Worm (Caenorhabditis elegans) whole organism, young adult: ENCODE results near the gene blos-2.

Experiments
- F23B12.7 ChIP-seq: sonication (generic microtip); optimal IDR thresholded peaks from 2 replicates; lab custom pipeline; 2017; ENCODE audit warnings: missing genetic modification characterization, mild to moderate bottlenecking, missing compliant biosample characterization, antibody characterized with exemption, moderate library complexity; ENCODE audit not compliant: insufficient read depth
- F39B2.1 ChIP-seq: fragments of 200-800 bp; sonication (Bioruptor generic); IDR thresholded peaks from 2 replicates; pipeline ENCODE4 v1.3.6; 2022; ENCODE audit warnings: missing genetic modification reagents, missing genetic modification characterization, missing compliant biosample characterization
- F49E8.2 ChIP-seq: sonication (generic microtip); optimal IDR thresholded peaks from 3 replicates; lab custom pipeline; 2017; ENCODE audit warnings: missing genetic modification characterization, mild to moderate bottlenecking, missing compliant biosample characterization, antibody characterized with exemption, moderate library complexity; ENCODE audit not compliant: insufficient read depth
- F52B5.7 ChIP-seq: sonication (generic microtip); optimal IDR thresholded peaks from 2 replicates; lab custom pipeline; 2016; ENCODE audit warnings: mild to moderate bottlenecking, missing genetic modification characterization, missing compliant biosample characterization
- K11D2.4 ChIP-seq: fragments of 200-800 bp; sonication (Bioruptor generic); IDR thresholded peaks from 2 replicates; pipeline ENCODE4 v1.3.6; 2022; ENCODE audit warnings: missing genetic modification reagents, missing genetic modification characterization, missing compliant biosample characterization
- T07F8.4 ChIP-seq: sonication (generic microtip); optimal IDR thresholded peaks from 2 replicates; lab custom pipeline; 2016; ENCODE audit warnings: mild to moderate bottlenecking, missing genetic modification characterization, moderate library complexity, missing compliant biosample characterization
- Y79H2A.3 ChIP-seq: fragments of 200-800 bp; sonication (Bioruptor generic); conservative IDR thresholded peaks from 2 replicates; pipeline ENCODE4 v1.3.6; 2022; ENCODE audit warnings: missing genetic modification reagents, missing genetic modification characterization, missing compliant biosample characterization
- ZK185.1 ChIP-seq: sonication (generic microtip); optimal IDR thresholded peaks from 2 replicates; lab custom pipeline; 2016; ENCODE audit warnings: mild to moderate bottlenecking, missing genetic modification characterization, missing compliant biosample characterization; ENCODE audit not compliant: poor library complexity, severe bottlenecking
- ama-1 ChIP-seq, 3 experiments: fragments of 150-350 bp in 1 of 3; sonication (generic microtip) in 2 of 3; optimal IDR thresholded peaks; 2 replicates each; lab custom pipeline; 2014 to 2018; ENCODE audit warnings: missing biosample characterization in 2 of 3, missing genetic modification characterization in 2 of 3, missing genetic modification reagents in 2 of 3
- aptf-3 ChIP-seq: fragments of 200-800 bp; sonication (Bioruptor generic); IDR thresholded peaks from 2 replicates; pipeline ENCODE4 v1.3.6; 2022; ENCODE audit warnings: missing genetic modification characterization, missing compliant biosample characterization
- attf-5 ChIP-seq: fragments of 200-800 bp; sonication (Bioruptor generic); optimal IDR thresholded peaks from 2 replicates; lab custom pipeline; 2018; ENCODE audit warnings: mild to moderate bottlenecking, missing genetic modification characterization, missing compliant biosample characterization
- bed-1 ChIP-seq: fragments of 200-800 bp; sonication (Bioruptor generic); IDR thresholded peaks from 2 replicates; pipeline ENCODE4 v1.3.6; 2022; ENCODE audit warnings: missing genetic modification reagents, missing genetic modification characterization, missing compliant biosample characterization
- ceh-100 ChIP-seq: fragments of 200-800 bp; sonication (Bioruptor generic); IDR thresholded peaks from 2 replicates; pipeline ENCODE4 v1.3.6; 2022; ENCODE audit warnings: missing genetic modification reagents, missing genetic modification characterization, missing compliant biosample characterization
- ceh-27 ChIP-seq: fragments of 200-800 bp; sonication (Bioruptor generic); optimal IDR thresholded peaks from 2 replicates; lab custom pipeline; 2018; ENCODE audit warnings: mild to moderate bottlenecking, missing genetic modification characterization, moderate library complexity, missing compliant biosample characterization
- chd-7 ChIP-seq: sonication (generic microtip); optimal IDR thresholded peaks from 2 replicates; lab custom pipeline; 2016; ENCODE audit warnings: mild to moderate bottlenecking, missing genetic modification characterization, moderate library complexity, missing compliant biosample characterization
- dpff-1 ChIP-seq: sonication (generic microtip); optimal IDR thresholded peaks from 2 replicates; lab custom pipeline; 2017; ENCODE audit warnings: mild to moderate bottlenecking, missing genetic modification characterization, missing compliant biosample characterization
- egrh-3 ChIP-seq: fragments of 200-800 bp; sonication (Bioruptor generic); IDR thresholded peaks from 2 replicates; pipeline ENCODE4 v1.3.6; 2022; ENCODE audit warnings: missing genetic modification reagents, missing genetic modification characterization, missing compliant biosample characterization
- ekl-4 ChIP-seq: fragments of 200-800 bp; sonication (Bioruptor generic); IDR thresholded peaks from 2 replicates; pipeline ENCODE4 v1.3.6; 2022; ENCODE audit warnings: missing genetic modification reagents, missing genetic modification characterization, missing compliant biosample characterization
- fkh-3 ChIP-seq: sonication (generic microtip); optimal IDR thresholded peaks from 2 replicates; lab custom pipeline; 2016; ENCODE audit warnings: mild to moderate bottlenecking, missing genetic modification characterization, missing compliant biosample characterization
- hlh-12 ChIP-seq: sonication (generic microtip); optimal IDR thresholded peaks from 2 replicates; lab custom pipeline; 2016; ENCODE audit warnings: missing genetic modification characterization, missing compliant biosample characterization
- hrde-1 ChIP-seq: sonication (generic microtip); optimal IDR thresholded peaks from 2 replicates; lab custom pipeline; 2016; ENCODE audit warnings: missing genetic modification characterization, mild to moderate bottlenecking, missing compliant biosample characterization, moderate library complexity, missing genotype, missing genetic modification reagents, borderline replicate concordance
- let-526 ChIP-seq: fragments of 200-800 bp; sonication (Bioruptor generic); IDR thresholded peaks from 2 replicates; pipeline ENCODE4 v1.3.6; 2022; ENCODE audit warnings: missing genetic modification reagents, missing genetic modification characterization, missing compliant biosample characterization
- lin-26 ChIP-seq: fragments of 200-800 bp; sonication (Bioruptor generic); IDR thresholded peaks from 2 replicates; pipeline ENCODE4 v1.3.6; 2022; ENCODE audit warnings: missing genetic modification reagents, missing genetic modification characterization, missing compliant biosample characterization
- lin-35 ChIP-seq, 3 experiments: fragments of 150-350 bp in 2 of 3; sonication (generic microtip) in 1 of 3; optimal IDR thresholded peaks; 2 replicates each; lab custom pipeline; 2014 to 2018; ENCODE audit warnings: missing biosample characterization in 3 of 3, missing genetic modification characterization in 3 of 3, missing genetic modification reagents in 3 of 3
- lin-40 ChIP-seq: sonication (generic microtip); optimal IDR thresholded peaks from 2 replicates; lab custom pipeline; 2016; ENCODE audit warnings: missing genetic modification characterization, mild to moderate bottlenecking, missing compliant biosample characterization, missing genotype, missing genetic modification reagents
- lin-54 ChIP-seq: fragments of 200-800 bp; sonication (Bioruptor generic); optimal IDR thresholded peaks from 2 replicates; lab custom pipeline; 2018; ENCODE audit warnings: mild to moderate bottlenecking, missing genetic modification characterization, missing compliant biosample characterization
- madf-3 ChIP-seq: fragments of 200-800 bp; sonication (Bioruptor generic); IDR thresholded peaks from 2 replicates; pipeline ENCODE4 v1.3.6; 2022; ENCODE audit warnings: missing genetic modification reagents, missing genetic modification characterization, missing compliant biosample characterization
- madf-8 ChIP-seq: fragments of 200-800 bp; sonication (Bioruptor generic); conservative IDR thresholded peaks from 2 replicates; pipeline ENCODE4 v1.3.6; 2022; ENCODE audit warnings: missing genetic modification reagents, missing genetic modification characterization, missing compliant biosample characterization
- mes-4 ChIP-seq: sonication (generic microtip); optimal IDR thresholded peaks from 2 replicates; lab custom pipeline; 2016; ENCODE audit warnings: missing genotype, missing genetic modification characterization, missing compliant biosample characterization
- mxl-1 ChIP-seq: sonication (generic microtip); optimal IDR thresholded peaks from 2 replicates; lab custom pipeline; 2016; ENCODE audit warnings: missing genetic modification characterization, missing compliant biosample characterization
- nhr-120 ChIP-seq: fragments of 200-800 bp; sonication (Bioruptor generic); IDR thresholded peaks from 2 replicates; pipeline ENCODE4 v1.3.6; 2022; ENCODE audit warnings: missing genetic modification characterization, missing compliant biosample characterization
- nhr-27 ChIP-seq: fragments of 200-800 bp; sonication (Bioruptor generic); optimal IDR thresholded peaks from 2 replicates; lab custom pipeline; 2018; ENCODE audit warnings: mild to moderate bottlenecking, missing genetic modification characterization, moderate library complexity, missing compliant biosample characterization
- rec-8 ChIP-seq, 2 experiments: sonication (generic microtip); optimal IDR thresholded peaks; 2 replicates each; lab custom pipeline; 2016; ENCODE audit warnings: mild to moderate bottlenecking in 2 of 2, missing genetic modification characterization in 2 of 2, missing genetic modification reagents in 2 of 2, missing genotype in 2 of 2, missing biosample characterization in 1 of 2, missing compliant biosample characterization in 1 of 2, moderate library complexity in 1 of 2
- sdz-38 ChIP-seq: sonication (generic microtip); optimal IDR thresholded peaks from 2 replicates; lab custom pipeline; 2016; ENCODE audit warnings: missing genotype, missing genetic modification characterization, missing compliant biosample characterization
- tlf-1 ChIP-seq: fragments of 200-800 bp; sonication (Bioruptor generic); optimal IDR thresholded peaks from 2 replicates; lab custom pipeline; 2018; ENCODE audit warnings: mild to moderate bottlenecking, missing genetic modification characterization, missing compliant biosample characterization
- zfh-2 ChIP-seq: fragments of 200-800 bp; sonication (Bioruptor generic); conservative IDR thresholded peaks from 2 replicates; pipeline ENCODE4 v1.3.6; 2022; ENCODE audit warnings: missing genetic modification reagents, missing genetic modification characterization, missing compliant biosample characterization
- ztf-25 ChIP-seq: fragments of 200-800 bp; sonication (Bioruptor generic); IDR thresholded peaks from 2 replicates; pipeline ENCODE4 v1.3.6; 2022; ENCODE audit warnings: missing genetic modification reagents, missing genetic modification characterization, missing compliant biosample characterization
- ztf-6 ChIP-seq: fragments of 200-800 bp; sonication (Bioruptor generic); IDR thresholded peaks from 2 replicates; pipeline ENCODE4 v1.3.6; 2022; ENCODE audit warnings: missing genetic modification reagents, missing genetic modification characterization, missing compliant biosample characterization

The blos-2 gene

ce11 chrIV:6321667-6322066 lies 12.3 kb upstream of the blos-2 start, which contains the start of gene Y73B6BL.29 (continued):
- TF ChIP-seq zfh-2 (GFP tag; lab: Robert Waterston, UW): no peak
- no peak for TF ChIP-seq aptf-3 (GFP tag; lab: Robert Waterston, UW)
- TF ChIP-seq egrh-3 (GFP tag; lab: Robert Waterston, UW): no peak
- TF ChIP-seq nhr-120 (GFP tag; lab: Robert Waterston, UW): no peak
- no peak for TF ChIP-seq Y79H2A.3 (GFP tag; lab: Robert Waterston, UW)
- peak; percentile 55; the same call in 1 of the 2 replicates for TF ChIP-seq K11D2.4 (GFP tag; lab: Robert Waterston, UW)
- peak; percentile 39 for TF ChIP-seq attf-5
- TF ChIP-seq F49E8.2 (tag; lab: Kevin White, UChicago): no peak
- TF ChIP-seq lin-35 (GFP tag; optimal IDR thresholded peaks at IDR 0.05; lab: Kevin White, UChicago): peak in 2 of 3 experiments; percentile 69 to 95
- TF ChIP-seq ekl-4 (GFP tag; lab: Robert Waterston, UW): peak; percentile 85
- no peak for TF ChIP-seq lin-26 (GFP tag; lab: Robert Waterston, UW)
- no peak for TF ChIP-seq mes-4 (tag; lab: Kevin White, UChicago)
- peak; percentile 97 for TF ChIP-seq ZK185.1 (tag; lab: Kevin White, UChicago)
- TF ChIP-seq T07F8.4 (tag; lab: Kevin White, UChicago): no peak
- no peak for TF ChIP-seq fkh-3 (tag; lab: Kevin White, UChicago)
- 0 out of 2 replicates have a peak, but pooled peaks have one; percentile 14 for TF ChIP-seq ztf-6
- no peak for TF ChIP-seq ama-1 (optimal IDR thresholded peaks at IDR 0.05; lab: Kevin White, UChicago)
- peak in 1 of 2 experiments; percentile 69 for TF ChIP-seq ama-1 (GFP tag; optimal IDR thresholded peaks at IDR 0.05; lab: Kevin White, UChicago)
- no peak for TF ChIP-seq sdz-38 (tag; lab: Kevin White, UChicago)
- peak; percentile 96 for TF ChIP-seq ceh-27 (GFP tag; lab: Kevin White, UChicago)
- peak; percentile 69 to 87 for TF ChIP-seq rec-8 (tag; optimal IDR thresholded peaks at IDR 0.05; lab: Kevin White, UChicago)
- TF ChIP-seq madf-8: peak; percentile 55; the same call in 1 of the 2 replicates
- no peak for TF ChIP-seq let-526 (GFP tag; lab: Robert Waterston, UW)
- TF ChIP-seq bed-1 (GFP tag; lab: Robert Waterston, UW): 0 out of 2 replicates have a peak, but pooled peaks have one; percentile 63
- no peak for TF ChIP-seq hrde-1 (tag; lab: Kevin White, UChicago)
- no peak for TF ChIP-seq hlh-12
- peak; percentile 61 for TF ChIP-seq F52B5.7 (tag; lab: Kevin White, UChicago)
- TF ChIP-seq lin-40 (tag; lab: Kevin White, UChicago): peak; percentile 85
- TF ChIP-seq ztf-25 (GFP tag; lab: Robert Waterston, UW): peak; percentile 78
- peak; percentile 56 for TF ChIP-seq chd-7
- TF ChIP-seq F23B12.7: peak; percentile 24
- TF ChIP-seq ceh-100 (GFP tag; lab: Robert Waterston, UW): peak; percentile 73; the same call in 1 of the 2 replicates
- TF ChIP-seq tlf-1 (GFP tag; lab: Kevin White, UChicago): peak; percentile 69
- no peak for TF ChIP-seq nhr-27 (tag; lab: Kevin White, UChicago)
- TF ChIP-seq mxl-1 (tag; lab: Kevin White, UChicago): no peak
- peak; percentile 94 for TF ChIP-seq lin-54 (GFP tag; lab: Kevin White, UChicago)
- peak; percentile 82 for TF ChIP-seq madf-3 (GFP tag; lab: Robert Waterston, UW)
- no peak for TF ChIP-seq dpff-1
- TF ChIP-seq F39B2.1: peak; percentile 58; the same call in 1 of the 2 replicates
- TF ChIP-seq, all 124 proteins: peak for 72
